Worm (Caenorhabditis elegans) whole organism, L1 larva: ENCODE measurements around the gene srh-87.

Source experiments
- C04F5.9 ChIP-seq: sonication (generic microtip); optimal IDR thresholded peaks from 2 replicates; lab custom pipeline; 2016; ENCODE audit warnings: missing genetic modification characterization, missing compliant biosample characterization
- C16A3.4 ChIP-seq: fragments of 150-350 bp; optimal IDR thresholded peaks from 2 replicates; lab custom pipeline; 2014; ENCODE audit warnings: missing biosample characterization, missing genetic modification characterization
- C34B4.2 ChIP-seq: sonication (generic microtip); optimal IDR thresholded peaks from 2 replicates; lab custom pipeline; 2017; ENCODE audit warnings: mild to moderate bottlenecking, missing genetic modification characterization, missing compliant biosample characterization
- F16B12.6 ChIP-seq: fragments of 150-350 bp; optimal IDR thresholded peaks from 2 replicates; lab custom pipeline; 2014; ENCODE audit warnings: missing biosample characterization, missing genetic modification characterization
- aha-1 ChIP-seq: fragments of 150-350 bp; optimal IDR thresholded peaks from 2 replicates; lab custom pipeline; 2014; ENCODE audit warnings: missing biosample characterization, missing genetic modification characterization
- ama-1 ChIP-seq: fragments of 150-350 bp; optimal IDR thresholded peaks from 2 replicates; lab custom pipeline; 2014
- ceh-63 ChIP-seq: fragments of 200-800 bp; sonication (Bioruptor generic); optimal IDR thresholded peaks from 2 replicates; lab custom pipeline; 2018; ENCODE audit warnings: mild to moderate bottlenecking, missing genetic modification characterization, missing compliant biosample characterization
- ceh-8 ChIP-seq: fragments of 200-800 bp; sonication (Bioruptor generic); optimal IDR thresholded peaks from 2 replicates; lab custom pipeline; 2018; ENCODE audit warnings: mild to moderate bottlenecking, missing genetic modification characterization, moderate library complexity, missing compliant biosample characterization
- ceh-82 ChIP-seq, 3 experiments: fragments of 150-350 bp in 1 of 3; sonication (generic microtip) in 2 of 3; optimal IDR thresholded peaks; 2 replicates each; lab custom pipeline; 2014 to 2017; ENCODE audit warnings: missing biosample characterization in 3 of 3, missing genetic modification characterization in 3 of 3
- dsc-1 ChIP-seq: sonication (generic microtip); optimal IDR thresholded peaks from 2 replicates; lab custom pipeline; 2016; ENCODE audit warnings: mild to moderate bottlenecking, missing genetic modification characterization, missing compliant biosample characterization
- efl-1 ChIP-seq, 4 experiments: fragments of 150-350 bp; optimal IDR thresholded peaks in 3 of 4; peaks in 1 of 4; 1 replicate in 1 of 4; 2 replicates in 3 of 4; lab custom pipeline; 2014; ENCODE audit warnings: missing biosample characterization in 2 of 4, missing genetic modification characterization in 2 of 4, missing genetic modification reagents in 2 of 4
- egl-13 ChIP-seq: sonication (generic microtip); optimal IDR thresholded peaks from 2 replicates; lab custom pipeline; 2016; ENCODE audit warnings: missing genotype, missing genetic modification reagents, missing genetic modification characterization, missing compliant biosample characterization
- elt-3 ChIP-seq, 6 experiments: fragments of 150-350 bp in 1 of 6; sonication (generic microtip); optimal IDR thresholded peaks; 2 replicates each; lab custom pipeline; 2017 to 2018; ENCODE audit warnings: missing biosample characterization in 6 of 6, missing genetic modification characterization in 6 of 6, inconsistent platforms in 1 of 6
- fkh-4 ChIP-seq: sonication (generic microtip); optimal IDR thresholded peaks from 2 replicates; lab custom pipeline; 2016; ENCODE audit warnings: missing compliant biosample characterization, missing genetic modification characterization, borderline replicate concordance
- fkh-8 ChIP-seq: sonication (generic microtip); optimal IDR thresholded peaks from 2 replicates; lab custom pipeline; 2016; ENCODE audit warnings: mild to moderate bottlenecking, missing genetic modification characterization, missing compliant biosample characterization
- grh-1 ChIP-seq: fragments of 200-800 bp; sonication (Bioruptor generic); IDR thresholded peaks from 2 replicates; pipeline ENCODE4 v1.3.6; 2022; ENCODE audit warnings: missing genetic modification reagents, missing genetic modification characterization, missing compliant biosample characterization
- irx-1 ChIP-seq: sonication (generic microtip); optimal IDR thresholded peaks from 2 replicates; lab custom pipeline; 2016; ENCODE audit warnings: missing genetic modification characterization, missing compliant biosample characterization
- isw-1 ChIP-seq: fragments of 200-800 bp; sonication (Bioruptor generic); IDR thresholded peaks from 2 replicates; pipeline ENCODE4 v1.3.6; 2022; ENCODE audit warnings: missing genetic modification characterization, missing compliant biosample characterization
- lin-14 ChIP-seq: fragments of 200-800 bp; sonication (Bioruptor generic); optimal IDR thresholded peaks from 2 replicates; lab custom pipeline; 2018; ENCODE audit warnings: mild to moderate bottlenecking, missing genetic modification characterization, moderate library complexity, missing compliant biosample characterization
- lin-35 ChIP-seq, 2 experiments: fragments of 150-350 bp; optimal IDR thresholded peaks; 2 replicates each; lab custom pipeline; 2014; ENCODE audit warnings: missing biosample characterization in 2 of 2, missing genetic modification characterization in 2 of 2, missing genetic modification reagents in 2 of 2
- lsy-2 ChIP-seq, 2 experiments: fragments of 150-350 bp; optimal IDR thresholded peaks; 2 replicates each; lab custom pipeline; 2014; ENCODE audit warnings: missing biosample characterization in 2 of 2, missing genetic modification characterization in 2 of 2
- mdl-1 ChIP-seq, 2 experiments: fragments of 150-350 bp; optimal IDR thresholded peaks; 2 replicates each; lab custom pipeline; 2014 to 2017; ENCODE audit warnings: missing biosample characterization in 2 of 2, missing genetic modification characterization in 2 of 2, inconsistent platforms in 1 of 2
- nhr-19 ChIP-seq: fragments of 200-800 bp; sonication (Bioruptor generic); conservative IDR thresholded peaks from 2 replicates; pipeline ENCODE4 v1.3.6; 2022; ENCODE audit warnings: missing genetic modification characterization, missing compliant biosample characterization
- nhr-20 ChIP-seq: sonication (generic microtip); optimal IDR thresholded peaks from 2 replicates; lab custom pipeline; 2016; ENCODE audit warnings: mild to moderate bottlenecking, missing genetic modification characterization, missing compliant biosample characterization
- nhr-71 ChIP-seq: sonication (generic microtip); optimal IDR thresholded peaks from 2 replicates; lab custom pipeline; 2016; ENCODE audit warnings: mild to moderate bottlenecking, missing genetic modification characterization, moderate library complexity, missing compliant biosample characterization
- nhr-76 ChIP-seq: sonication (generic microtip); optimal IDR thresholded peaks from 2 replicates; lab custom pipeline; 2017; ENCODE audit warnings: missing biosample characterization, missing genetic modification characterization
- nhr-84 ChIP-seq: sonication (generic microtip); optimal IDR thresholded peaks from 2 replicates; lab custom pipeline; 2017; ENCODE audit warnings: missing biosample characterization, missing genetic modification characterization
- nhr-85 ChIP-seq: sonication (generic microtip); peaks from one replicate; lab custom pipeline; 2016; ENCODE audit warnings: missing genetic modification characterization, inconsistent platforms, missing compliant biosample characterization
- pag-3 ChIP-seq: sonication (generic microtip); optimal IDR thresholded peaks from 2 replicates; lab custom pipeline; 2017; ENCODE audit warnings: missing genetic modification characterization, mild to moderate bottlenecking, missing compliant biosample characterization, antibody characterized with exemption, borderline replicate concordance; ENCODE audit not compliant: insufficient read depth
- pax-3 ChIP-seq: fragments of 200-800 bp; sonication (Bioruptor generic); optimal IDR thresholded peaks from 2 replicates; lab custom pipeline; 2018; ENCODE audit warnings: mild to moderate bottlenecking, missing genetic modification characterization, moderate library complexity, missing compliant biosample characterization
- skn-1 ChIP-seq: fragments of 150-350 bp; optimal IDR thresholded peaks from 2 replicates; lab custom pipeline; 2014; ENCODE audit warnings: missing biosample characterization, missing genetic modification characterization
- snpc-4 ChIP-seq: fragments of 150-350 bp; optimal IDR thresholded peaks from 2 replicates; lab custom pipeline; 2014; ENCODE audit warnings: missing biosample characterization, missing genetic modification characterization
- sup-37 ChIP-seq: fragments of 200-800 bp; sonication (Bioruptor generic); optimal IDR thresholded peaks from 2 replicates; lab custom pipeline; 2018; ENCODE audit warnings: mild to moderate bottlenecking, missing genetic modification characterization, missing compliant biosample characterization
- tlp-1 ChIP-seq: fragments of 150-350 bp; optimal IDR thresholded peaks from 2 replicates; lab custom pipeline; 2014; ENCODE audit warnings: missing biosample characterization, missing genetic modification characterization
- unc-98 ChIP-seq: fragments of 200-800 bp; sonication (Bioruptor generic); IDR thresholded peaks from 2 replicates; pipeline ENCODE4 v1.3.6; 2022; ENCODE audit warnings: missing genetic modification characterization, missing compliant biosample characterization
- xbp-1 ChIP-seq: sonication (generic microtip); optimal IDR thresholded peaks from 2 replicates; lab custom pipeline; 2016; ENCODE audit warnings: missing genetic modification characterization, missing compliant biosample characterization
- zip-4 ChIP-seq: fragments of 200-800 bp; sonication (Bioruptor generic); optimal IDR thresholded peaks from 2 replicates; lab custom pipeline; 2018; ENCODE audit warnings: mild to moderate bottlenecking, missing genetic modification characterization, moderate library complexity, missing compliant biosample characterization

srh-87 gene

ce11 chrV:2913948-2914347, 31.6 kb downstream of the srh-87 start, which contains the start of gene srh-146:
srh-146 (plus strand) TSS chrV:2914248.
- no peak for TF ChIP-seq ceh-8 (GFP tag; lab: Kevin White, UChicago)
- TF ChIP-seq unc-98 (GFP tag; lab: Robert Waterston, UW) = no peak
- no peak for TF ChIP-seq pax-3 (tag; lab: Kevin White, UChicago)
- no peak for TF ChIP-seq egl-13 (tag; lab: Kevin White, UChicago)
- no peak for TF ChIP-seq C34B4.2 (tag; lab: Kevin White, UChicago)
- no peak for TF ChIP-seq fkh-8 (tag; lab: Kevin White, UChicago)
- no peak for TF ChIP-seq ceh-63
- TF ChIP-seq aha-1 (tag; lab: Kevin White, UChicago) = no peak
- TF ChIP-seq snpc-4 (tag; lab: Kevin White, UChicago) = no peak
- no peak for TF ChIP-seq grh-1 (GFP tag; lab: Robert Waterston, UW)
- TF ChIP-seq xbp-1 (tag; lab: Kevin White, UChicago) = no peak
- no peak for TF ChIP-seq isw-1
- TF ChIP-seq C16A3.4 (tag; lab: Kevin White, UChicago) = no peak

- no peak for TF ChIP-seq efl-1 (optimal IDR thresholded peaks at IDR 0.05; lab: Kevin White, UChicago)
- TF ChIP-seq efl-1 (GFP tag; optimal IDR thresholded peaks at IDR 0.05 in 1 of 2; lab: Kevin White, UChicago) = no peak
- TF ChIP-seq ceh-63 = no peak
- no peak for TF ChIP-seq irx-1 (tag; lab: Kevin White, UChicago)
- TF ChIP-seq pag-3 = no peak
- no peak for TF ChIP-seq C04F5.9 (tag; lab: Kevin White, UChicago)
- no peak for TF ChIP-seq lin-35 (GFP tag; optimal IDR thresholded peaks at IDR 0.05; lab: Kevin White, UChicago)
- no peak for TF ChIP-seq nhr-76 (tag; lab: Kevin White, UChicago)
- no peak for TF ChIP-seq nhr-84 (tag; lab: Kevin White, UChicago)
Measured at ce11 chrV:2912901-2913300, 32.6 kb downstream of the srh-87 start, which contains the start of gene C31B8.9. C31B8.9 (minus strand) TSS chrV:2913001.

- peak; percentile 60 for TF ChIP-seq nhr-85 (tag; lab: Kevin White, UChicago)
- no peak for TF ChIP-seq zip-4 (GFP tag; lab: Kevin White, UChicago)
- TF ChIP-seq fkh-4 (tag; lab: Kevin White, UChicago) = no peak
- TF ChIP-seq lin-14 (GFP tag; lab: Kevin White, UChicago) = no peak
- TF ChIP-seq tlp-1 = no peak
- TF ChIP-seq elt-3 (tag; optimal IDR thresholded peaks at IDR 0.05; lab: Kevin White, UChicago) = peak in 1 of 6 experiments; percentile 42
- TF ChIP-seq, all 84 proteins: peak for 2
Measured at ce11 chrV:2909525-2909924, 36.0 kb downstream of the srh-87 start, which contains the start of gene zmp-3. zmp-3 (minus strand) TSS chrV:2909625.

ce11 chrV:2903227-2903626, 42.3 kb downstream of the srh-87 start, which contains the start of gene C31B8.7:
C31B8.7 (minus strand) TSS chrV:2903327.
- no peak for TF ChIP-seq sup-37
- TF ChIP-seq nhr-19 = no peak
- no peak for TF ChIP-seq skn-1 (tag; lab: Kevin White, UChicago)
- TF ChIP-seq dsc-1 (tag; lab: Kevin White, UChicago) = no peak
- TF ChIP-seq nhr-71 (tag; lab: Kevin White, UChicago) = no peak
- no peak for TF ChIP-seq mdl-1 (tag; optimal IDR thresholded peaks at IDR 0.05; lab: Kevin White, UChicago)
- no peak for TF ChIP-seq ceh-63
- no peak for TF ChIP-seq F16B12.6
- TF ChIP-seq nhr-20 (tag; lab: Kevin White, UChicago) = no peak
- no peak for TF ChIP-seq ama-1 (lab: Kevin White, UChicago)

- no peak for TF ChIP-seq xbp-1 (tag; lab: Kevin White, UChicago)
- no peak for TF ChIP-seq ceh-82 (tag; optimal IDR thresholded peaks at IDR 0.05; lab: Kevin White, UChicago)
- TF ChIP-seq fkh-8 (tag; lab: Kevin White, UChicago) = no peak
- no peak for TF ChIP-seq efl-1 (optimal IDR thresholded peaks at IDR 0.05; lab: Kevin White, UChicago)
- peak in 1 of 2 experiments; percentile 8 for TF ChIP-seq efl-1 (GFP tag; optimal IDR thresholded peaks at IDR 0.05 in 1 of 2; lab: Kevin White, UChicago)
- TF ChIP-seq lsy-2 (tag; optimal IDR thresholded peaks at IDR 0.05; lab: Kevin White, UChicago) = no peak
- TF ChIP-seq, all 84 proteins: peak for 1
Measured at ce11 chrV:2899867-2900266, 45.6 kb downstream of the srh-87 start, which contains the start of gene str-46. str-46 (minus strand) TSS chrV:2899967.
